Worm (Caenorhabditis elegans) whole organism, midembryonic: ENCODE results near the gene pcm-1.

ENCODE experiments used
- T22C8.4 ChIP-seq: fragments of 200-800 bp; sonication (Bioruptor generic); IDR thresholded peaks from 2 replicates; pipeline ENCODE4 v1.3.6; 2022; ENCODE audit warnings: missing genetic modification characterization, missing compliant biosample characterization
- ref-1 ChIP-seq: fragments of 200-800 bp; sonication (Bioruptor generic); conservative IDR thresholded peaks from 2 replicates; pipeline ENCODE4 v1.3.6; 2022; ENCODE audit warnings: missing genetic modification reagents, missing genetic modification characterization, missing compliant biosample characterization
- ztf-29 ChIP-seq: fragments of 200-800 bp; sonication (Bioruptor generic); IDR thresholded peaks from 2 replicates; pipeline ENCODE4 v1.3.6; 2022; ENCODE audit warnings: missing genetic modification reagents, missing genetic modification characterization, missing compliant biosample characterization

- TF ChIP-seq ztf-29 (GFP tag; lab: Robert Waterston, UW) (no peak), T22C8.4 (GFP tag; lab: Robert Waterston, UW) (no peak), ref-1 (GFP tag; lab: Robert Waterston, UW) (no peak)
Measured at ce11 chrV:5917707-5918106, 46.0 kb downstream of the pcm-1 start, which contains the start of gene lrpr-1.
